Worm (Caenorhabditis elegans): ENCODE data around the gene F54H5.14.
A peak's percentile ranks its signal among the peaks of the same experiment; 100 is the strongest.

Gene F54H5.14

DNA sequence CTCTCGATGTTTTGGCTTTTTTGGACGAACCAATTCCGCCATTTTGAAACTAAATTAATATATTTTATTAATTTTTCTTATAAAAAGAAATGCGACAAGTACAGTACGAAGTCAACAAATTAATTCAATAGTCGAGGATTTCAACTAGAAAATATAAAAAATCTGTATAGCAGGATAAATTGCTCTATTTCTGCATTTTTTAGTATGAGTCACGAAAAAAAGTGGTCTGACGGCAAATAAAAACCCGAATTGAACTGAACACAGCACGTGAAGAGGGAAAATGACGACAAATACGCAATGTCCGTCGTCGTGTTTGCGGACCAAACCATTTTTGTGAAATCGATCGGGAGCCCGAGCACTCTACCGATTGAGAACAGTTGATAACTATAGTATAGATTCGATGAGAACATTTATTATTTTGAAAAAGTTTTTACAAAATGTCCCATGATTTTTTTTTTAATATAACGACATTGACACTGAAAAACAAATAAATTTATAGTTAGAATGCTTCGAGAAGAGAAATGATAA is 15.8 kb downstream of the F54H5.14 start, which contains the start of gene epg-5 (continued):
- TF ChIP-seq nhr-11 (tag; optimal IDR thresholded peaks at IDR 0.05) (no peak), nhr-237 (tag; optimal IDR thresholded peaks at IDR 0.05) (no peak), C04F5.9 (tag; optimal IDR thresholded peaks at IDR 0.05) (no peak), egl-13 (tag; optimal IDR thresholded peaks at IDR 0.05) (no peak), unc-62 (GFP tag; optimal IDR thresholded peaks at IDR 0.05) (no peak), hlh-17 (GFP tag; optimal IDR thresholded peaks at IDR 0.05; ENCODE audit: borderline replicate concordance) (no peak), xbp-1 (tag; optimal IDR thresholded peaks at IDR 0.05) (no peak), grh-1 (GFP tag; IDR thresholded peaks at IDR 0.05) (no peak), sox-4 (tag; optimal IDR thresholded peaks at IDR 0.05) (no peak), F16B12.6 (tag; optimal IDR thresholded peaks at IDR 0.05) (peak; percentile 89), nhr-19 (GFP tag; conservative IDR thresholded peaks at IDR 0.05) (no peak), Y116A8C.19 (tag; optimal IDR thresholded peaks at IDR 0.05; ENCODE audit: borderline replicate concordance) (no peak), rnt-1 (tag; optimal IDR thresholded peaks at IDR 0.05) (peak; percentile 31), unc-98 (GFP tag; IDR thresholded peaks at IDR 0.05) (no peak), unc-30 (tag; optimal IDR thresholded peaks at IDR 0.05) (no peak), nhr-71 (tag; optimal IDR thresholded peaks at IDR 0.05) (peak; percentile 38), snpc-4 (tag; optimal IDR thresholded peaks at IDR 0.05) (no peak), pag-3 (tag; optimal IDR thresholded peaks at IDR 0.05; ENCODE audit: borderline replicate concordance, insufficient read depth) (no peak), skn-1 (tag; optimal IDR thresholded peaks at IDR 0.05) (no peak), ces-1 (GFP tag; optimal IDR thresholded peaks at IDR 0.05) (no peak), elt-3 (tag; optimal IDR thresholded peaks at IDR 0.05) (no peak), unc-86 (tag; optimal IDR thresholded peaks at IDR 0.05) (no peak), fkh-10 (GFP tag; optimal IDR thresholded peaks at IDR 0.05) (no peak), dpl-1 (GFP tag; optimal IDR thresholded peaks at IDR 0.05) (peak in 2 of 3 experiments; percentile 46 to 54), nhr-12 (tag; optimal IDR thresholded peaks at IDR 0.05) (no peak), lir-3 (tag; optimal IDR thresholded peaks at IDR 0.05; ENCODE audit: poor library complexity) (no peak), tlp-1 (tag; optimal IDR thresholded peaks at IDR 0.05) (no peak), nhr-28 (tag; optimal IDR thresholded peaks at IDR 0.05) (no peak), hlh-4 (tag; optimal IDR thresholded peaks at IDR 0.05) (no peak), aha-1 (tag; optimal IDR thresholded peaks at IDR 0.05) (no peak), elt-2 (tag; optimal IDR thresholded peaks at IDR 0.05) (peak; percentile 11)

DNA sequence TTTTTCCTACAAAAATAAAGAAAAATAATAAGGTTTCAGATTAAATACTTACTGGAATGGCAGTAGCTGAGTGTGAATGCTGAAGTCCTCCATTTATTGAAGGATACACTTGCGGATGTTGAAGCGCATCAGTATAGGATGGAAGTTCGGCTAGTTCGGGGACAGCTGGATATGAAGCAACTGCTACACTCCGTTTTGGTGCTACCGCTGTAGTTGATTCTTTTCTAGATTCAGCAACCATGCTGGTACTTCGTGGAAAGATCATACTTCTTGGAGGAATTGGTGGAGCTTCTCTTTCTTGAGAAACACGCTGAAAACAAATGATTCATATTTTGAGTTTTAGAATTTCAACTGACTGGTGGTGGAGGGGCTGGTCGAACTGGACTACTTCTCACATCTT is 16.6 kb downstream of the F54H5.14 start:
- TF ChIP-seq egl-13 (tag; optimal IDR thresholded peaks at IDR 0.05) (no peak), lin-35 (GFP tag; optimal IDR thresholded peaks at IDR 0.05) (no peak), sup-37 (GFP tag; optimal IDR thresholded peaks at IDR 0.05) (no peak), nhr-12 (tag; optimal IDR thresholded peaks at IDR 0.05) (no peak), nhr-76 (tag; optimal IDR thresholded peaks at IDR 0.05) (no peak), pax-3 (tag; optimal IDR thresholded peaks at IDR 0.05) (no peak), pag-3 (tag; optimal IDR thresholded peaks at IDR 0.05; ENCODE audit: borderline replicate concordance, insufficient read depth) (no peak), jun-1 (tag; optimal IDR thresholded peaks at IDR 0.05) (no peak), zag-1 (tag; optimal IDR thresholded peaks at IDR 0.05) (no peak), hlh-4 (tag; optimal IDR thresholded peaks at IDR 0.05) (no peak), fkh-10 (GFP tag; optimal IDR thresholded peaks at IDR 0.05) (no peak)

- TF ChIP-seq lin-35 (GFP tag; optimal IDR thresholded peaks at IDR 0.05): peak; percentile 42 to 71
- peak; percentile 66 for TF ChIP-seq nhr-47 (tag; optimal IDR thresholded peaks at IDR 0.05)
- TF ChIP-seq fkh-4 (tag; optimal IDR thresholded peaks at IDR 0.05; ENCODE audit: borderline replicate concordance): no peak
- peak; percentile 68 for TF ChIP-seq nhr-71 (tag; optimal IDR thresholded peaks at IDR 0.05)
- TF ChIP-seq lin-13 (GFP tag; optimal IDR thresholded peaks at IDR 0.05): no peak
- TF ChIP-seq mef-2 (tag; optimal IDR thresholded peaks at IDR 0.05): no peak
- TF ChIP-seq swsn-7 (tag; optimal IDR thresholded peaks at IDR 0.05): peak; percentile 61
- no peak for TF ChIP-seq ceh-88 (GFP tag; IDR thresholded peaks at IDR 0.05)
- peak; percentile 35 for TF ChIP-seq lin-14 (GFP tag; optimal IDR thresholded peaks at IDR 0.05)
- TF ChIP-seq dpl-1 (GFP tag; optimal IDR thresholded peaks at IDR 0.05): peak; percentile 23 to 62 (median 60)
- peak; percentile 61 to 71 for TF ChIP-seq efl-1 (optimal IDR thresholded peaks at IDR 0.05)
- peak; percentile 60 to 95 for TF ChIP-seq efl-1 (GFP tag; optimal IDR thresholded peaks at IDR 0.05 in 1 of 2)
- TF ChIP-seq unc-130 (tag; optimal IDR thresholded peaks at IDR 0.05): peak; percentile 27
- TF ChIP-seq C16A3.4 (tag; optimal IDR thresholded peaks at IDR 0.05): no peak
- no peak for TF ChIP-seq nhr-28 (tag; optimal IDR thresholded peaks at IDR 0.05)
- TF ChIP-seq nhr-76 (tag; optimal IDR thresholded peaks at IDR 0.05): no peak
- TF ChIP-seq dsc-1 (tag; optimal IDR thresholded peaks at IDR 0.05): peak; percentile 36
- TF ChIP-seq pqm-1 (tag; optimal IDR thresholded peaks at IDR 0.05): no peak
- TF ChIP-seq elt-2 (tag; optimal IDR thresholded peaks at IDR 0.05): no peak
- TF ChIP-seq C04F5.9 (tag; optimal IDR thresholded peaks at IDR 0.05): peak; percentile 13
Measured at ce11 chrII:6600973-6601372, 24.2 kb downstream of the F54H5.14 start, which contains the start of gene vps-33.2. Gene vps-33.2 (plus strand): TSS chrII:6601216.
